Worm (Caenorhabditis elegans): Measurements from ENCODE around the gene srh-169.

srh-169 gene

ce11 chrV:4047541-4047940 lies at the start of gene srh-169:
Gene srh-169 (plus strand): TSS chrV:4047841.
- TF ChIP-seq nhr-23 (tag; optimal IDR thresholded peaks at IDR 0.05) (no peak), fos-1 (tag; optimal IDR thresholded peaks at IDR 0.05) (no peak), lin-13 (GFP tag; optimal IDR thresholded peaks at IDR 0.05) (no peak), peb-1 (tag; optimal IDR thresholded peaks at IDR 0.05) (no peak), mbf-1 (tag; optimal IDR thresholded peaks at IDR 0.05) (no peak), alr-1 (tag; optimal IDR thresholded peaks at IDR 0.05) (no peak), ama-1 (optimal IDR thresholded peaks at IDR 0.05) (no peak)

- TF ChIP-seq skn-1 (tag; optimal IDR thresholded peaks at IDR 0.05): no peak
- no peak for TF ChIP-seq nhr-10 (tag; optimal IDR thresholded peaks at IDR 0.05)
- no peak for TF ChIP-seq lin-39 (tag; optimal IDR thresholded peaks at IDR 0.05)
- no peak for TF ChIP-seq R02D3.7 (tag; optimal IDR thresholded peaks at IDR 0.05)
- no peak for TF ChIP-seq nhr-129 (tag; optimal IDR thresholded peaks at IDR 0.05)
- no peak for TF ChIP-seq ama-1 (optimal IDR thresholded peaks at IDR 0.05)
- TF ChIP-seq lin-13 (GFP tag; optimal IDR thresholded peaks at IDR 0.05): no peak
- no peak for TF ChIP-seq unc-55 (GFP tag; optimal IDR thresholded peaks at IDR 0.05)
- TF ChIP-seq ztf-1 (GFP tag; conservative IDR thresholded peaks at IDR 0.05): no peak
- no peak for TF ChIP-seq gmeb-1 (tag; optimal IDR thresholded peaks at IDR 0.05)
- TF ChIP-seq nhr-25 (tag; optimal IDR thresholded peaks at IDR 0.05): no peak
- TF ChIP-seq dmd-4 (tag; optimal IDR thresholded peaks at IDR 0.05): no peak
- no peak for TF ChIP-seq nhr-11 (tag; optimal IDR thresholded peaks at IDR 0.05)
- TF ChIP-seq mdl-1 (tag; optimal IDR thresholded peaks at IDR 0.05): no peak
- no peak for TF ChIP-seq lsy-2 (tag; optimal IDR thresholded peaks at IDR 0.05)
- TF ChIP-seq ztf-4 (tag; optimal IDR thresholded peaks at IDR 0.05): no peak
- TF ChIP-seq unc-62 (GFP tag; optimal IDR thresholded peaks at IDR 0.05): no peak
Measured at ce11 chrV:4004577-4004976, 43.1 kb upstream of the srh-169 start.

- no peak for TF ChIP-seq ztf-1 (GFP tag; conservative IDR thresholded peaks at IDR 0.05)
- no peak for TF ChIP-seq blmp-1 (tag; optimal IDR thresholded peaks at IDR 0.05; ENCODE audit: insufficient read depth)
- TF ChIP-seq aly-2 (tag; optimal IDR thresholded peaks at IDR 0.05): no peak
- TF ChIP-seq ZK546.5 (tag; optimal IDR thresholded peaks at IDR 0.05): no peak
- TF ChIP-seq peb-1 (tag; optimal IDR thresholded peaks at IDR 0.05): no peak
- TF ChIP-seq nhr-237 (tag; optimal IDR thresholded peaks at IDR 0.05): no peak
- TF ChIP-seq nhr-25 (tag; optimal IDR thresholded peaks at IDR 0.05): no peak
- no peak for TF ChIP-seq R02D3.7 (tag; optimal IDR thresholded peaks at IDR 0.05)
- TF ChIP-seq nhr-129 (tag; optimal IDR thresholded peaks at IDR 0.05): no peak
- no peak for TF ChIP-seq elt-1 (tag; optimal IDR thresholded peaks at IDR 0.05)
- no peak for TF ChIP-seq ceh-16 (tag; optimal IDR thresholded peaks at IDR 0.05)
- no peak for TF ChIP-seq C34F6.9 (tag; optimal IDR thresholded peaks at IDR 0.05)
- TF ChIP-seq sem-4 (tag; optimal IDR thresholded peaks at IDR 0.05): no peak
- TF ChIP-seq skn-1 (tag; optimal IDR thresholded peaks at IDR 0.05): no peak
- no peak for TF ChIP-seq ztf-4 (tag; optimal IDR thresholded peaks at IDR 0.05)
- TF ChIP-seq ztf-11 (tag; optimal IDR thresholded peaks at IDR 0.05): no peak
- TF ChIP-seq unc-39 (tag; optimal IDR thresholded peaks at IDR 0.05): no peak
- TF ChIP-seq nhr-77 (tag; optimal IDR thresholded peaks at IDR 0.05): no peak
- TF ChIP-seq nhr-21 (tag; optimal IDR thresholded peaks at IDR 0.05): no peak
- TF ChIP-seq lin-11 (tag; optimal IDR thresholded peaks at IDR 0.05): no peak
Measured at ce11 chrV:4005219-4005618, 42.4 kb upstream of the srh-169 start, which contains the start of gene srh-8. Gene srh-8 (plus strand): TSS chrV:4005519.

- no peak for TF ChIP-seq sma-9 (GFP tag; optimal IDR thresholded peaks at IDR 0.05)
- TF ChIP-seq sma-9 (tag; optimal IDR thresholded peaks at IDR 0.05): no peak
- no peak for TF ChIP-seq ztf-1 (GFP tag; conservative IDR thresholded peaks at IDR 0.05)
- TF ChIP-seq nhr-237 (tag; optimal IDR thresholded peaks at IDR 0.05): no peak
- TF ChIP-seq nhr-25 (tag; optimal IDR thresholded peaks at IDR 0.05): no peak
- no peak for TF ChIP-seq ama-1 (optimal IDR thresholded peaks at IDR 0.05)
- no peak for TF ChIP-seq F13H6.1 (tag; optimal IDR thresholded peaks at IDR 0.05)
- TF ChIP-seq alr-1 (tag; optimal IDR thresholded peaks at IDR 0.05): no peak
- TF ChIP-seq ZK546.5 (tag; optimal IDR thresholded peaks at IDR 0.05): no peak
- TF ChIP-seq nhr-23 (tag; optimal IDR thresholded peaks at IDR 0.05): no peak
- no peak for TF ChIP-seq nhr-21 (tag; optimal IDR thresholded peaks at IDR 0.05)
- TF ChIP-seq elt-3 (tag; optimal IDR thresholded peaks at IDR 0.05): no peak
- no peak for TF ChIP-seq fos-1 (tag; optimal IDR thresholded peaks at IDR 0.05)
- TF ChIP-seq nhr-129 (tag; optimal IDR thresholded peaks at IDR 0.05): no peak
- no peak for TF ChIP-seq gmeb-1 (tag; optimal IDR thresholded peaks at IDR 0.05)
Measured at ce11 chrV:4007927-4008326, 39.7 kb upstream of the srh-169 start, which contains the start of gene srh-7. Gene srh-7 (plus strand): TSS chrV:4008227.
